Fruit fly (Drosophila melanogaster) whole organism, embryonic: Measurements from ENCODE around the gene Ns1.

Experiments
- Atf-2 ChIP-seq: fragments of 200-800 bp; sonication (Bioruptor generic); optimal IDR thresholded peaks from 2 replicates; lab custom pipeline; 2016; ENCODE audit warnings: missing biosample characterization, missing genetic modification characterization
- CG10565 ChIP-seq: fragments of 200-800 bp; sonication (Bioruptor generic); optimal IDR thresholded peaks from 3 replicates; lab custom pipeline; 2016; ENCODE audit warnings: missing biosample characterization, mild to moderate bottlenecking, missing genetic modification characterization
- CG14667 ChIP-seq: fragments of 200-800 bp; sonication (Bioruptor generic); IDR thresholded peaks from 2 replicates; pipeline ENCODE4 v1.3.6; 2022; ENCODE audit warnings: missing biosample characterization, missing genetic modification characterization
- CG17829 ChIP-seq: fragments of 200-800 bp; optimal IDR thresholded peaks from 2 replicates; lab custom pipeline; 2019; ENCODE audit warnings: missing biosample characterization, mild to moderate bottlenecking, missing genetic modification characterization, moderate library complexity
- Dip3 ChIP-seq: fragments of 200-800 bp; sonication (Bioruptor generic); optimal IDR thresholded peaks from 3 replicates; lab custom pipeline; 2016; ENCODE audit warnings: missing biosample characterization, missing genetic modification characterization
- dm ChIP-seq: fragments of 200-800 bp; sonication (Bioruptor generic); optimal IDR thresholded peaks from 3 replicates; lab custom pipeline; 2016; ENCODE audit warnings: missing biosample characterization, missing genetic modification characterization
- pan ChIP-seq, 4 experiments: fragments of >200 bp in 3 of 4; fragments of 200-800 bp in 1 of 4; sonication (Bioruptor generic) in 1 of 4; optimal IDR thresholded peaks in 3 of 4; IDR thresholded peaks in 1 of 4; 2 replicates each; pipeline versions ENCODE4 v1.3.6 to Lab custom; 2017 to 2022; ENCODE audit warnings: missing biosample characterization in 2 of 4, missing genetic modification characterization in 2 of 4, mixed read lengths in 1 of 4

dm6 chr3R:17066828-17067430, 5.5 kb downstream of the Ns1 start:
- TF ChIP-seq pan (optimal IDR thresholded peaks at IDR 0.05; lab: Kevin White, UChicago) (no peak), pan (GFP tag; optimal IDR thresholded peaks at IDR 0.05 in 1 of 2, IDR thresholded peaks at IDR 0.05 in 1 of 2) (no peak), CG17829 (tag; lab: Kevin White, UChicago) (no peak), Dip3 (no peak), Atf-2 (no peak), CG14667 (no peak), CG10565 (GFP tag; lab: Kevin White, UChicago) (no peak), dm (no peak)
